Worm (Caenorhabditis elegans) whole organism, young adult: ENCODE data around the gene fbxa-36.
"Not testable (repeated sequence)": the region's sequence is repeated elsewhere in the genome, so short reads cannot be mapped to it uniquely, and the experiment has no call there.

Experiments used
- F49E8.2 ChIP-seq: sonication (generic microtip); optimal IDR thresholded peaks from 3 replicates; lab custom pipeline; 2017; ENCODE audit warnings: missing genetic modification characterization, mild to moderate bottlenecking, missing compliant biosample characterization, antibody characterized with exemption, moderate library complexity; ENCODE audit not compliant: insufficient read depth
- ama-1 ChIP-seq, 3 experiments: fragments of 150-350 bp in 1 of 3; sonication (generic microtip) in 2 of 3; optimal IDR thresholded peaks; 2 replicates each; lab custom pipeline; 2014 to 2018; ENCODE audit warnings: missing biosample characterization in 2 of 3, missing genetic modification characterization in 2 of 3, missing genetic modification reagents in 2 of 3
- egl-18 ChIP-seq: fragments of 200-800 bp; sonication (Bioruptor generic); IDR thresholded peaks from 2 replicates; pipeline ENCODE4 v1.3.6; 2022; ENCODE audit warnings: missing genetic modification reagents, missing genetic modification characterization, missing compliant biosample characterization
- let-526 ChIP-seq: fragments of 200-800 bp; sonication (Bioruptor generic); IDR thresholded peaks from 2 replicates; pipeline ENCODE4 v1.3.6; 2022; ENCODE audit warnings: missing genetic modification reagents, missing genetic modification characterization, missing compliant biosample characterization
- pha-4 ChIP-seq: fragments of 150-350 bp; sonication (generic microtip); optimal IDR thresholded peaks from 2 replicates; lab custom pipeline; 2014; ENCODE audit warnings: missing biosample characterization, missing genetic modification reagents, missing genetic modification characterization

DNA sequence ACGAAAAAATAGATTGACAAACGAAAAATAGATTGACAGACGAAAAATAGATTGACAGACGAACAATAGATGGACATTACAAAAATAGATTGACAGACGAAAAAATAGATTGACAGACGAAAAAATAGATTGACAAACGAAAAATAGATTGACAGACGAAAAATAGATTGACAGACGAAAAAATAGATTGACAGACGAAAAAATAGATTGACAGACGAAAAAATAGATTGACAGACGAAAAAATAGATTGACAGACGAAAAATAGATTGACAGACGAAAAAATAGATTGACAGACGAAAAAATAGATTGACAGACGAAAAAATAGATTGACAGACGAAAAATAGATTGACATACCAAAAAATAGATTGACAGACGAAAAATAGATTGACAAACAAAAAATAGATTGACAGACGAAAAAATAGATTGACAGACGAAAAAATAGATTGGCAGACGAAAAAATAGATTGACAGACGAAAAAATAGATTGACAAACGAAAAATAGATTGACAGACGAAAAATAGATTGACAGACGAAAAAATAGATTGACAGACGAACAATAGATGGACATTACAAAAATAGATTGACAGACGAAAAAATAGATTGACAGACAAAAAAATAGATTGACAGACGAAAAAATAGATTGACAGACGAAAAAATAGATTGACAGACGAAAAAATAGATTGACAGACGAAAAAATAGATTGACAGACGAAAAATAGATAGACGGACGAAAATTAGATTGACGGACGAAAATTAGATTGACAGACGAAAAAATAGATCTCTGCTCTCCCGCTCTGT, 40.4 kb downstream of the fbxa-36 start:
- not testable (repeated sequence) for TF ChIP-seq ama-1 (optimal IDR thresholded peaks at IDR 0.05; lab: Kevin White, UChicago); ama-1 (GFP tag; optimal IDR thresholded peaks at IDR 0.05; lab: Kevin White, UChicago); egl-18 (GFP tag; lab: Robert Waterston, UW); F49E8.2 (tag; lab: Kevin White, UChicago); let-526 (GFP tag; lab: Robert Waterston, UW); pha-4
